Worm (Caenorhabditis elegans): ENCODE data around the gene ZK418.10.

DNA sequence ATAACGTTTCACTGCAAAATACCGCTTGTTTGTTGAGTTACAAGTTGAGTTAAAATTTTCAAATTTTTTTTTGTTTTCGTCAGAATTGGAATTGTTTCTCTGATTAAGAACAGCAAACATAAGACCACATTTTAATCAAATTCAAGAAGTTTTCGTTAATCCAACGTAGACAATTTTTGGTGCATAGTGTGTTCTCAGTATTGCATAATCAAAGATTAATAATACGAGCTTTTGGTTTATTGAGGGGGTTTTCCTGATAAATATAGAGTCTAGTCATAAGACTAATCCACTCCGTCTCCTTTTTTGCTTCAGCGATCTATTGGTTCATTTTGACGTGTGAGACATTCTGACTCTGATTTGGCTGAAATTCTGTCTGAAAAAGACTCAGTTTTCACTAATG is 4.7 kb upstream of the ZK418.10 start, which contains the start of gene nhr-9:
- TF ChIP-seq ztf-4 (tag; optimal IDR thresholded peaks at IDR 0.05), result no peak
- TF ChIP-seq fkh-2 (tag; optimal IDR thresholded peaks at IDR 0.05), result no peak
- TF ChIP-seq lin-39 (tag; optimal IDR thresholded peaks at IDR 0.05), result no peak
- no peak for TF ChIP-seq nhr-76 (tag; optimal IDR thresholded peaks at IDR 0.05)
- no peak for TF ChIP-seq nhr-23 (tag; optimal IDR thresholded peaks at IDR 0.05)
- TF ChIP-seq elt-3 (tag; optimal IDR thresholded peaks at IDR 0.05), result no peak
- no peak for TF ChIP-seq ceh-9 (tag; optimal IDR thresholded peaks at IDR 0.05)
- no peak for TF ChIP-seq unc-62 (GFP tag; optimal IDR thresholded peaks at IDR 0.05)
- TF ChIP-seq jun-1 (tag; optimal IDR thresholded peaks at IDR 0.05), result no peak
- no peak for TF ChIP-seq ceh-16 (tag; optimal IDR thresholded peaks at IDR 0.05)
- no peak for TF ChIP-seq pqm-1 (tag; optimal IDR thresholded peaks at IDR 0.05)
- TF ChIP-seq nhr-12 (tag; optimal IDR thresholded peaks at IDR 0.05), result no peak

All from whole organism, L3 larva.